Worm (Caenorhabditis elegans) whole organism, L1 larva: ENCODE results near the gene ZK177.11.

ENCODE experiments used
- aly-2 ChIP-seq: fragments of 150-350 bp; optimal IDR thresholded peaks from 2 replicates; lab custom pipeline; 2014; ENCODE audit warnings: missing biosample characterization, missing genetic modification characterization
- ama-1 ChIP-seq: fragments of 150-350 bp; optimal IDR thresholded peaks from 2 replicates; lab custom pipeline; 2014
- ets-5 ChIP-seq: fragments of 200-800 bp; sonication (Bioruptor generic); IDR thresholded peaks from 2 replicates; pipeline ENCODE4 v1.3.6; 2022; ENCODE audit warnings: missing genetic modification characterization, missing compliant biosample characterization
- lin-13 ChIP-seq: fragments of 150-350 bp; optimal IDR thresholded peaks from 2 replicates; lab custom pipeline; 2014; ENCODE audit warnings: missing biosample characterization, missing genetic modification reagents, missing genetic modification characterization
- pag-3 ChIP-seq: sonication (generic microtip); optimal IDR thresholded peaks from 2 replicates; lab custom pipeline; 2017; ENCODE audit warnings: missing genetic modification characterization, mild to moderate bottlenecking, missing compliant biosample characterization, antibody characterized with exemption, borderline replicate concordance; ENCODE audit not compliant: insufficient read depth

DNA sequence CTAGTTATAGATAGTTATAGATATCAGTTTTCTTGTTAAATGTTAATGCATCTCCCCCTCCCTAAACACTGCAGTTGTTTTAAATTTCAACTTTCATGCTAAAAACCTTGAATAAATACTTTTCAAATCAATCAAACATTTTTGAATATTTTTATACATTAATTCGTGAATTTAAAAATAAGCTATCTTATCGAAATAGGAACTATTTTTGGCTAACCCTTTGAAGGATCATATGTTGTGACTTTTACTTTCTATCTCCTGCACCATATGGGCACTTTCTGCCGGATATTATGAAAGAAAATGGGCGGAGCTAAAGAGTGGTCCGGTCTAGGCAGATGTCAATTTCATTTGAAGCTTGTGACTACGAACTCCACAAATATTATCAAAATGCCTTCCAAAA is at the start of gene ZK177.11:
- TF ChIP-seq ama-1 (lab: Kevin White, UChicago): no peak
- TF ChIP-seq aly-2 (tag; lab: Kevin White, UChicago): no peak
- no peak for TF ChIP-seq lin-13 (GFP tag; lab: Kevin White, UChicago)
- no peak for TF ChIP-seq pag-3 (tag; lab: Kevin White, UChicago)
- TF ChIP-seq ets-5 (GFP tag; lab: Robert Waterston, UW): no peak
